Worm (Caenorhabditis elegans) whole organism, young adult: ENCODE data around the gene rpoa-1.

Source experiments
- C17E4.6 ChIP-seq: fragments of 200-800 bp; sonication (Bioruptor generic); IDR thresholded peaks from 2 replicates; pipeline ENCODE4 v1.3.6; 2022; ENCODE audit warnings: missing genetic modification reagents, missing genetic modification characterization, missing compliant biosample characterization
- F57C9.4 ChIP-seq: sonication (generic microtip); optimal IDR thresholded peaks from 2 replicates; lab custom pipeline; 2017; ENCODE audit warnings: mild to moderate bottlenecking, missing genetic modification characterization, missing compliant biosample characterization
- Y56A3A.18 ChIP-seq: fragments of 200-800 bp; sonication (Bioruptor generic); IDR thresholded peaks from 2 replicates; pipeline ENCODE4 v1.3.6; 2022; ENCODE audit warnings: missing genetic modification reagents, missing genetic modification characterization, missing compliant biosample characterization
- akir-1 ChIP-seq: fragments of 200-800 bp; sonication (Bioruptor generic); optimal IDR thresholded peaks from 2 replicates; lab custom pipeline; 2018; ENCODE audit warnings: mild to moderate bottlenecking, missing genetic modification characterization, moderate library complexity, missing compliant biosample characterization
- cebp-2 ChIP-seq: fragments of 200-800 bp; sonication (Bioruptor generic); IDR thresholded peaks from 2 replicates; pipeline ENCODE4 v1.3.6; 2022; ENCODE audit warnings: missing genetic modification characterization, missing compliant biosample characterization
- sea-2 ChIP-seq: fragments of 200-800 bp; sonication (Bioruptor generic); IDR thresholded peaks from 2 replicates; pipeline ENCODE4 v1.3.6; 2022; ENCODE audit warnings: missing genetic modification characterization, missing compliant biosample characterization
- unc-62 ChIP-seq: fragments of 150-350 bp; optimal IDR thresholded peaks from 2 replicates; lab custom pipeline; 2014; ENCODE audit warnings: missing biosample characterization, missing genetic modification reagents, missing genetic modification characterization
- xnd-1 ChIP-seq: sonication (generic microtip); optimal IDR thresholded peaks from 2 replicates; lab custom pipeline; 2016; ENCODE audit warnings: missing genotype, missing genetic modification reagents, missing genetic modification characterization, missing compliant biosample characterization
- zfh-2 ChIP-seq: fragments of 200-800 bp; sonication (Bioruptor generic); conservative IDR thresholded peaks from 2 replicates; pipeline ENCODE4 v1.3.6; 2022; ENCODE audit warnings: missing genetic modification reagents, missing genetic modification characterization, missing compliant biosample characterization

DNA sequence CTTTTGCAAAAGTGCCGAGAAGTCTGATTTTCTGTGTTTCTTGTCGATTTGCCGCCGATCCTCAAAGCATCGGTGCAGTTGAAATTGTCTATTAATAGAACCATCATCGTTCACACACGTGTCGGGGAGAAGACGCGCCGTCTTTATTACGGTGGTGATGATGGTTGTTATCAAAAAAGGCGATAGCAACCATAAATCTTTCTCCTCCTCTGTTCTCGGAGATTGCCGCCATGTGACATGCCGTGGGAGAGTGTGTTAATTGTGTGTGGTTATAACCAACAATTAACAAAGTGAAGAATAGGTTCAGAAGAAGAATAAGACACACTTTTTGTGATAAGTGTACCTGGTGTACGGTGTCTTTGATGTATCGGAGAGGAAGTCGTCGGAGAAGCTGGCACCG lies 13.5 kb downstream of the rpoa-1 start:
- TF ChIP-seq cebp-2, result no peak
- TF ChIP-seq zfh-2 (GFP tag; lab: Robert Waterston, UW), result no peak
- no peak for TF ChIP-seq Y56A3A.18 (GFP tag; lab: Robert Waterston, UW)
- no peak for TF ChIP-seq sea-2
- no peak for TF ChIP-seq akir-1 (GFP tag; lab: Kevin White, UChicago)
- TF ChIP-seq unc-62 (GFP tag; lab: Kevin White, UChicago), result no peak
- no peak for TF ChIP-seq xnd-1 (tag; lab: Kevin White, UChicago)
- TF ChIP-seq F57C9.4 (tag; lab: Kevin White, UChicago), result no peak
- no peak for TF ChIP-seq C17E4.6 (GFP tag; lab: Robert Waterston, UW)
